Worm (Caenorhabditis elegans): ENCODE data around the gene F35H8.2.

ce11 chrII:9523539-9524224 lies 31.6 kb upstream of the F35H8.2 start, which contains the start of gene mex-6:
- no peak for TF ChIP-seq ama-1 (optimal IDR thresholded peaks at IDR 0.05)
- TF ChIP-seq egl-27 (tag; optimal IDR thresholded peaks at IDR 0.05): no peak
- no peak for TF ChIP-seq nhr-6 (tag; optimal IDR thresholded peaks at IDR 0.05)
- TF ChIP-seq unc-62 (GFP tag; optimal IDR thresholded peaks at IDR 0.05): no peak
- no peak for TF ChIP-seq peb-1 (tag; optimal IDR thresholded peaks at IDR 0.05)
- TF ChIP-seq zag-1 (tag; optimal IDR thresholded peaks at IDR 0.05): no peak

All from whole organism, L2 larva.